Worm (Caenorhabditis elegans) whole organism, late embryonic: ENCODE data around the gene Y50D4A.5.
A peak's percentile ranks its signal among the peaks of the same experiment; 100 is the strongest.
"Not testable (repeated sequence)": the region's sequence is repeated elsewhere in the genome, so short reads cannot be mapped to it uniquely, and the experiment has no call there.

Source experiments
- C08G9.2 ChIP-seq: sonication (generic microtip); optimal IDR thresholded peaks from 2 replicates; lab custom pipeline; 2016; ENCODE audit warnings: mild to moderate bottlenecking, missing genetic modification characterization, moderate library complexity, missing compliant biosample characterization
- C38D4.7 ChIP-seq: fragments of 200-800 bp; sonication (Bioruptor generic); optimal IDR thresholded peaks from 2 replicates; lab custom pipeline; 2018; ENCODE audit warnings: mild to moderate bottlenecking, missing genetic modification characterization, moderate library complexity, missing compliant biosample characterization
- T23F11.4 ChIP-seq: fragments of 200-800 bp; sonication (Bioruptor generic); optimal IDR thresholded peaks from 2 replicates; lab custom pipeline; 2018; ENCODE audit warnings: mild to moderate bottlenecking, missing genetic modification characterization, missing compliant biosample characterization
- Y22D7AL.16 ChIP-seq: sonication (generic microtip); optimal IDR thresholded peaks from 2 replicates; lab custom pipeline; 2016; ENCODE audit warnings: missing genetic modification characterization, missing compliant biosample characterization
- ahr-1 ChIP-seq: sonication (generic microtip); optimal IDR thresholded peaks from 2 replicates; lab custom pipeline; 2016; ENCODE audit warnings: missing genetic modification characterization, missing compliant biosample characterization
- ceh-18 ChIP-seq: sonication (generic microtip); optimal IDR thresholded peaks from 2 replicates; lab custom pipeline; 2016; ENCODE audit warnings: missing genetic modification characterization, missing compliant biosample characterization
- ceh-2 ChIP-seq: sonication (generic microtip); optimal IDR thresholded peaks from 2 replicates; lab custom pipeline; 2016; ENCODE audit warnings: missing genotype, missing genetic modification characterization, missing compliant biosample characterization
- ceh-6 ChIP-seq: fragments of 200-800 bp; sonication (Bioruptor generic); optimal IDR thresholded peaks from 2 replicates; lab custom pipeline; 2018; ENCODE audit warnings: mild to moderate bottlenecking, missing genetic modification characterization, missing compliant biosample characterization
- ceh-9 ChIP-seq: sonication (generic microtip); optimal IDR thresholded peaks from 2 replicates; lab custom pipeline; 2016; ENCODE audit warnings: mild to moderate bottlenecking, missing genetic modification characterization, inconsistent platforms, missing compliant biosample characterization
- dmd-4 ChIP-seq: sonication (generic microtip); optimal IDR thresholded peaks from 2 replicates; lab custom pipeline; 2016; ENCODE audit warnings: borderline replicate concordance, missing genetic modification characterization, missing compliant biosample characterization
- elt-2 ChIP-seq: sonication (generic microtip); optimal IDR thresholded peaks from 2 replicates; lab custom pipeline; 2016; ENCODE audit warnings: missing genetic modification reagents, missing genetic modification characterization, missing compliant biosample characterization
- ets-4 ChIP-seq: sonication (generic microtip); optimal IDR thresholded peaks from 2 replicates; lab custom pipeline; 2016; ENCODE audit warnings: missing genetic modification characterization, missing compliant biosample characterization
- eyg-1 ChIP-seq: sonication (generic microtip); optimal IDR thresholded peaks from 2 replicates; lab custom pipeline; 2016; ENCODE audit warnings: missing genotype, missing genetic modification characterization, missing compliant biosample characterization
- fkh-10 ChIP-seq: fragments of 150-350 bp; optimal IDR thresholded peaks from 2 replicates; lab custom pipeline; 2014; ENCODE audit warnings: missing biosample characterization, missing genetic modification reagents, missing genetic modification characterization
- fkh-6 ChIP-seq: sonication (generic microtip); optimal IDR thresholded peaks from 2 replicates; lab custom pipeline; 2016; ENCODE audit warnings: missing genetic modification characterization, missing compliant biosample characterization
- hlh-13 ChIP-seq: fragments of 200-800 bp; sonication (Bioruptor generic); optimal IDR thresholded peaks from 2 replicates; lab custom pipeline; 2018; ENCODE audit warnings: mild to moderate bottlenecking, missing genetic modification characterization, missing compliant biosample characterization
- hlh-15 ChIP-seq: sonication (generic microtip); optimal IDR thresholded peaks from 2 replicates; lab custom pipeline; 2016; ENCODE audit warnings: missing genetic modification characterization, missing compliant biosample characterization
- hlh-30 ChIP-seq: sonication (generic microtip); optimal IDR thresholded peaks from 2 replicates; lab custom pipeline; 2017; ENCODE audit warnings: antibody characterized with exemption, missing genetic modification characterization, missing compliant biosample characterization; ENCODE audit not compliant: insufficient read depth
- hlh-6 ChIP-seq: sonication (generic microtip); optimal IDR thresholded peaks from 2 replicates; lab custom pipeline; 2016; ENCODE audit warnings: missing genotype, missing genetic modification characterization, missing compliant biosample characterization
- hlh-8 ChIP-seq: sonication (generic microtip); optimal IDR thresholded peaks from 2 replicates; lab custom pipeline; 2016; ENCODE audit warnings: missing genotype, missing genetic modification characterization, missing compliant biosample characterization
- mec-3 ChIP-seq: sonication (generic microtip); optimal IDR thresholded peaks from 2 replicates; lab custom pipeline; 2016; ENCODE audit warnings: borderline replicate concordance, missing genetic modification characterization, missing compliant biosample characterization
- nhr-11 ChIP-seq: fragments of 150-350 bp; optimal IDR thresholded peaks from 2 replicates; lab custom pipeline; 2014; ENCODE audit warnings: missing biosample characterization, missing genetic modification characterization
- odd-2 ChIP-seq: sonication (generic microtip); optimal IDR thresholded peaks from 2 replicates; lab custom pipeline; 2017; ENCODE audit warnings: antibody characterized with exemption, mild to moderate bottlenecking, missing genetic modification characterization, missing compliant biosample characterization
- pag-3 ChIP-seq: sonication (generic microtip); optimal IDR thresholded peaks from 2 replicates; lab custom pipeline; 2016; ENCODE audit warnings: missing compliant biosample characterization, missing genetic modification characterization, borderline replicate concordance
- pax-1 ChIP-seq: fragments of 150-350 bp; optimal IDR thresholded peaks from 2 replicates; lab custom pipeline; 2014; ENCODE audit warnings: missing biosample characterization, missing genetic modification characterization
- pqm-1 ChIP-seq: sonication (generic microtip); optimal IDR thresholded peaks from 2 replicates; lab custom pipeline; 2016; ENCODE audit warnings: missing genetic modification characterization, missing compliant biosample characterization
- pros-1 ChIP-seq: fragments of 150-350 bp; optimal IDR thresholded peaks from 2 replicates; lab custom pipeline; 2014; ENCODE audit warnings: missing biosample characterization, missing genetic modification reagents, missing genetic modification characterization
- ref-2 ChIP-seq: sonication (generic microtip); optimal IDR thresholded peaks from 2 replicates; lab custom pipeline; 2016; ENCODE audit warnings: missing genetic modification characterization, missing compliant biosample characterization
- rnt-1 ChIP-seq: sonication (generic microtip); optimal IDR thresholded peaks from 2 replicates; lab custom pipeline; 2016; ENCODE audit warnings: missing genetic modification characterization, missing compliant biosample characterization
- sox-4 ChIP-seq: sonication (generic microtip); optimal IDR thresholded peaks from 2 replicates; lab custom pipeline; 2017; ENCODE audit warnings: mild to moderate bottlenecking, missing genetic modification characterization, inconsistent platforms, missing compliant biosample characterization
- syd-9 ChIP-seq: sonication (generic microtip); optimal IDR thresholded peaks from 2 replicates; lab custom pipeline; 2016; ENCODE audit warnings: mild to moderate bottlenecking, missing genetic modification characterization, moderate library complexity, missing compliant biosample characterization
- tbx-2 ChIP-seq: sonication (generic microtip); optimal IDR thresholded peaks from 2 replicates; lab custom pipeline; 2016; ENCODE audit warnings: missing genetic modification characterization, missing compliant biosample characterization
- tbx-7 ChIP-seq: sonication (generic microtip); optimal IDR thresholded peaks from 2 replicates; lab custom pipeline; 2016; ENCODE audit warnings: missing genotype, missing genetic modification characterization, missing compliant biosample characterization
- unc-3 ChIP-seq, 2 experiments: fragments of 200-800 bp in 1 of 2; sonication (Bioruptor generic) in 1 of 2; sonication (generic microtip) in 1 of 2; conservative IDR thresholded peaks in 1 of 2; optimal IDR thresholded peaks in 1 of 2; 2 replicates each; pipeline versions ENCODE4 v1.3.6 to Lab custom; 2016 to 2022; ENCODE audit warnings: missing compliant biosample characterization in 2 of 2, missing genetic modification characterization in 2 of 2, missing genetic modification reagents in 1 of 2
- unc-42 ChIP-seq: sonication (generic microtip); optimal IDR thresholded peaks from 2 replicates; lab custom pipeline; 2016; ENCODE audit warnings: missing genotype, missing genetic modification characterization, missing compliant biosample characterization
- unc-86 ChIP-seq: sonication (generic microtip); optimal IDR thresholded peaks from 2 replicates; lab custom pipeline; 2016; ENCODE audit warnings: missing genetic modification characterization, missing compliant biosample characterization

The Y50D4A.5 gene

DNA sequence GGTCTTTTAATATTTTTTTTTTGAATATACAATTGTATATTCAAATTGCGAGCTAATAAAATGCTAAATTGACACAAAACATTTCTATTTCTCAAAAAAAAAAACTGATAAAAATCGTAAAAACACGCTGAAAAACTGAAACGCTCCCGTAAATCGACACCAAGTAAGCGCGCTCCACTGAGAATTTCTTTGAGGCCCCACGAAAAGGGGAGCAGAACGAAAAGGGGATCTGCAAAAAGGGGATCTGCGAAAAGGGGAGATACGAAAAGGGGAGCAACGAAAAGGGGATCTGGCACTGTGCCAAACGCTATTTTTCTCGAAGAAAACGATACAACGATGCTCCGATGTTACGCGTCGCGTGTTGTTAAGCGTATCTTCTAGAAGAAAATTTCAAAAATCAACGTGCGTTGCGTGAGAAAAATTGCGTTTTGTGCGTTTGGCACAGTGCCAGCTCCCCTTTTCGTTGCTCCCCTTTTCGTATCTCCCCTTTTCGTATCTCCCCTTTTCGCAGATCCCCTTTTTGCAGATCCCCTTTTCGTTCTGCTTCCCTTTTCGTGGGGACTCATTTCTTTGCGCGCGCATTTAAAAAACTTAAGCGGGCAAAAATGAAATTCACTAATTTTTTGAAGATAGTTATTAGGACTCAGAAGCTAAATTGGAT, 9.9 kb upstream of the Y50D4A.5 start (continued):
- TF ChIP-seq hlh-8 (tag; lab: Kevin White, UChicago) (peak; percentile 62), unc-42 (tag; lab: Kevin White, UChicago) (peak; percentile 64), ets-4 (tag; lab: Kevin White, UChicago) (peak; percentile 86), pag-3 (tag; lab: Kevin White, UChicago) (peak; percentile 80), elt-2 (tag; lab: Kevin White, UChicago) (peak; percentile 29), hlh-6 (tag; lab: Kevin White, UChicago) (peak; percentile 68), mec-3 (tag; lab: Kevin White, UChicago) (peak; percentile 86), pqm-1 (tag; lab: Kevin White, UChicago) (peak; percentile 20), unc-86 (tag; lab: Kevin White, UChicago) (peak; percentile 36), unc-3 (GFP tag; conservative IDR thresholded peaks at IDR 0.05; lab: Robert Waterston, UW) (peak; percentile 59), tbx-7 (peak; percentile 81), ref-2 (tag; lab: Kevin White, UChicago) (peak; percentile 89), syd-9 (peak; percentile 65), ahr-1 (tag; lab: Kevin White, UChicago) (peak; percentile 19), rnt-1 (peak; percentile 84)
- TF ChIP-seq unc-3 (tag; optimal IDR thresholded peaks at IDR 0.05; lab: Kevin White, UChicago): not testable (repeated sequence)
- TF ChIP-seq, all 69 proteins: peak for 31; not testable (repeated sequence) for 38

DNA sequence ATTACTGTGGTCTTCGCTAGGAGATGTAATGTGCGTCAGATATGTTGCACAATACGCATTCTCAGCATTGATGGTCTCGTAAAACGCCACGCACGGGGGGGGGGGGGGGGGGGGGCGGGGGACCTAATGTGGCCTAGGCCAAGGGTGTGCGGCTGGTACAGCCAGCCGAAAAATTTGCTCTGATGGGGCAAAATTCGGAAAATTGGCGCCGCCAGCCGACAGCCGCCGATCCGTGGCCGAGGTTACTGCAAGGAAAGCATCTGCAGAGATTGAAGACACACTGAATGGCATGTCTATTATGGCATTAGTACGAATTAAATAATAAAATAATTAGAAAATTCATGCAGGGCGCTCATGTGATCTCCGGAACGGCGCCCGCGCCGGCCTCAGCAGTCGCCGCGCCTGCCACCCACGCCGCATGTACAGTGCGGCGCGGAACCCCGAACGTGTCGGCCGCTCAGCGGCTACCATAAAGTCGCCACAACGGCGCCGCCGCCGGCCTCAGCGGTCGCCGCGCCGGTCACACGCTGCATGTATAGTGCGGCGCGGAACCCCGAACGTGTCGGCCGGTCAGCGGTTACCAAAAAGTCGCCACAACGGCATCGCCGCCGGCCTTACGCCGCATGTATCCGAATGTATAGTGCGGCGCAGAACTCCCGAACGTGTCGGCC, 7.8 kb upstream of the Y50D4A.5 start, which contains the start of gene Y50D4A.6:
TSS of gene Y50D4A.6 (minus strand) at position 51 of the 671 bp plus-strand sequence.
- no peak for TF ChIP-seq Y22D7AL.16
- no peak for TF ChIP-seq pros-1
- TF ChIP-seq hlh-30 (tag; lab: Kevin White, UChicago): no peak
- TF ChIP-seq, all 69 proteins: peak for 0

DNA sequence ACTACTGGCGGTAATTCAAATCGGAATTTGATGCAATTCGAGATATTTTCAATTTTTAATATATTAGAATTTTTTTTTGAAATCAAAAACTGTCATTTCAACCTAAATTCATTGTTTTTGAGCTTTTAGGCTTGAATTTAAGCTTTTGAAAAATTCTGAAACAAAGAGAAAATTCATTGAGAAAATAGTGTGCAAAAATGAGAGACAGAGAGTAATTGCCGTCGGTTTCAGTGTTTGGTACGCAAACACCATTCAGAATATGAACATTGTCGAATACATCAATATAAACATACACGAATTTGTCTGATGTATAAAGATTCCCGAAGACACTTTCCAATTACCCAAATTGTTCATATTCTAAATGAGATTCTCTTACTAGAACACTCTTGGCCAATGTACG, 5.4 kb upstream of the Y50D4A.5 start:
- TF ChIP-seq pqm-1 (tag; lab: Kevin White, UChicago): no peak
- no peak for TF ChIP-seq hlh-30 (tag; lab: Kevin White, UChicago)
- no peak for TF ChIP-seq ceh-9 (tag; lab: Kevin White, UChicago)
- TF ChIP-seq ets-4 (tag; lab: Kevin White, UChicago): no peak
- TF ChIP-seq fkh-10 (GFP tag; lab: Kevin White, UChicago): no peak
- no peak for TF ChIP-seq ceh-2 (tag; lab: Kevin White, UChicago)
- no peak for TF ChIP-seq eyg-1
- no peak for TF ChIP-seq nhr-11 (tag; lab: Kevin White, UChicago)
- no peak for TF ChIP-seq hlh-15 (tag; lab: Kevin White, UChicago)
- TF ChIP-seq rnt-1: no peak
- no peak for TF ChIP-seq unc-3 (GFP tag; conservative IDR thresholded peaks at IDR 0.05; lab: Robert Waterston, UW)
- no peak for TF ChIP-seq unc-3 (tag; optimal IDR thresholded peaks at IDR 0.05; lab: Kevin White, UChicago)

DNA sequence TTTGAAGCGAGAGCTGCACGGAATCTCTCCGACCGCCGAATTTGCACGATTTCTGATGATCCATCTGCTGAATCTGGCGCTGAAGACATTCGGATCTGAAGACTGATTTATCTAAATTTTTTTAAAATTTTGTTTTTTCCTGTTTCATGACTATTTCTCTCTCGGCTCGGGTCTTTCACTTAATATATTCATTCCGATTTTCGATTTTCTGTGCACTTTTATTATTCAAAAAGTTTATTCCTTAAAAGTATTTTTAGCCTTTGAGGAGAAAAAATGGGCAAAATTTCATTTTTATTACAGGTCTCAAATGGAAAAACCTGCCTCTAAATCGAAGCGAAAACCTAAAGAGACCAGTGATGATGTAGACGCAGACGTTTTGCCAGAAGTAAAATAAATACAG, 482 bp downstream of the Y50D4A.5 start, which contains the start of gene Y50D4A.1:
TSS of gene Y50D4A.1 (plus strand) at position 301 of the 400 bp plus-strand sequence.
- TF ChIP-seq fkh-6 (tag; lab: Kevin White, UChicago): no peak
- no peak for TF ChIP-seq hlh-8 (tag; lab: Kevin White, UChicago)
- no peak for TF ChIP-seq ceh-18 (tag; lab: Kevin White, UChicago)
- no peak for TF ChIP-seq C38D4.7 (GFP tag; lab: Kevin White, UChicago)
- no peak for TF ChIP-seq ref-2 (tag; lab: Kevin White, UChicago)
- no peak for TF ChIP-seq pag-3 (tag; lab: Kevin White, UChicago)
- TF ChIP-seq ceh-6 (GFP tag; lab: Kevin White, UChicago): no peak
- no peak for TF ChIP-seq T23F11.4 (GFP tag; lab: Kevin White, UChicago)
- TF ChIP-seq pqm-1 (tag; lab: Kevin White, UChicago): no peak
- TF ChIP-seq C08G9.2: no peak
- TF ChIP-seq odd-2: no peak
- no peak for TF ChIP-seq pax-1 (tag; lab: Kevin White, UChicago)
- no peak for TF ChIP-seq hlh-13 (GFP tag; lab: Kevin White, UChicago)
- TF ChIP-seq dmd-4 (tag; lab: Kevin White, UChicago): no peak
- no peak for TF ChIP-seq sox-4
- TF ChIP-seq tbx-2 (tag; lab: Kevin White, UChicago): no peak
- TF ChIP-seq, all 69 proteins: peak for 0
